Fruit fly (Drosophila melanogaster): ENCODE data around the gene SkpE.
A peak's percentile ranks its signal among the peaks of the same experiment; 100 is the strongest.

SkpE gene

DNA sequence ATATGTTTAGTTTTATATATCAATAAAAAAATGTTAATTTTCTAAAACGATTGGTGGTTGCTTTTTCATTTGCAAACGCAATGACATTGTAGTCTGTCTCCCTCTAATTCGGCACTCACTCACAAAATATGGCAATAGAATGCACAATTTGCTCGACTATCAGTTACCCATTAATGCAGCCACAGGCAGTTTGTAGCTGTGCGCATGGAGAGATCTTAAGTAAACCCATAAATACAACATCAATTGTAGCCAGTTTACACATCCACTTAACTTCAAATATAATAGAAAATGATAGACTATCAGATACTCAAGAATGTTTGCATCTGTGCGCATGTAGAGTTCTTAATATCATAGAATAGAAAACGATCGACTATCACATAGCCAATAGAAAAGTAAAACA lies 35.5 kb upstream of the SkpE start:
- TF ChIP-seq Vsx2 (GFP tag; optimal IDR thresholded peaks at IDR 0.05; ENCODE audit: partially characterized antibody) (no peak), Abd-B (GFP tag; optimal IDR thresholded peaks at IDR 0.05) (no peak), Mio (GFP tag; optimal IDR thresholded peaks at IDR 0.05) (no peak), ey (GFP tag; optimal IDR thresholded peaks at IDR 0.05) (no peak), GATAd (GFP tag; optimal IDR thresholded peaks at IDR 0.05) (no peak), OdsH (GFP tag; optimal IDR thresholded peaks at IDR 0.05) (no peak), Myc (optimal IDR thresholded peaks at IDR 0.05) (no peak), tai (GFP tag; optimal IDR thresholded peaks at IDR 0.05) (no peak), dsf (GFP tag; optimal IDR thresholded peaks at IDR 0.05; ENCODE audit: borderline replicate concordance) (no peak), CG9705 (GFP tag; optimal IDR thresholded peaks at IDR 0.05) (no peak), Dfd (GFP tag; optimal IDR thresholded peaks at IDR 0.05) (no peak), lola (GFP tag; optimal IDR thresholded peaks at IDR 0.05) (no peak), jim (GFP tag; optimal IDR thresholded peaks at IDR 0.05) (no peak), dl (GFP tag; optimal IDR thresholded peaks at IDR 0.05; ENCODE audit: insufficient read depth in 1 of 2, partially characterized antibody in 2 of 2) (no peak), sv (GFP tag; optimal IDR thresholded peaks at IDR 0.05) (no peak), N (GFP tag; optimal IDR thresholded peaks at IDR 0.05) (no peak), Jra (GFP tag; optimal IDR thresholded peaks at IDR 0.05) (no peak), Rel (GFP tag; optimal IDR thresholded peaks at IDR 0.05) (no peak), Rel (tag; optimal IDR thresholded peaks at IDR 0.05) (no peak), woc (GFP tag; optimal IDR thresholded peaks at IDR 0.05) (no peak), CrebA (GFP tag; optimal IDR thresholded peaks at IDR 0.05; ENCODE audit: borderline replicate concordance) (no peak)

dm6 chrX:19851989-19852307 lies 28.1 kb upstream of the SkpE start, which contains the start of the genes pico and Nup205:
Gene pico, minus strand, starts transcription at chrX:19852059.
Gene Nup205, plus strand, starts transcription at chrX:19852214.
- TF ChIP-seq GATAd (GFP tag; optimal IDR thresholded peaks at IDR 0.05): no peak
- TF ChIP-seq Hnf4 (GFP tag; optimal IDR thresholded peaks at IDR 0.05): no peak
- TF ChIP-seq pan (optimal IDR thresholded peaks at IDR 0.05): no peak
- TF ChIP-seq CrebA (GFP tag; optimal IDR thresholded peaks at IDR 0.05; ENCODE audit: borderline replicate concordance): no peak
- no peak for TF ChIP-seq jim (GFP tag; optimal IDR thresholded peaks at IDR 0.05)
- TF ChIP-seq brk (GFP tag; optimal IDR thresholded peaks at IDR 0.05): no peak
- no peak for TF ChIP-seq Mio (GFP tag; optimal IDR thresholded peaks at IDR 0.05)
- no peak for TF ChIP-seq dsf (GFP tag; optimal IDR thresholded peaks at IDR 0.05; ENCODE audit: borderline replicate concordance)
- TF ChIP-seq ey (GFP tag; optimal IDR thresholded peaks at IDR 0.05): no peak
- TF ChIP-seq Dfd (GFP tag; optimal IDR thresholded peaks at IDR 0.05): no peak
- TF ChIP-seq Rel (GFP tag; optimal IDR thresholded peaks at IDR 0.05): no peak
- TF ChIP-seq Rel (tag; optimal IDR thresholded peaks at IDR 0.05): peak; percentile 41
- TF ChIP-seq HLH106 (tag; optimal IDR thresholded peaks at IDR 0.05): no peak
- no peak for TF ChIP-seq Jra (GFP tag; optimal IDR thresholded peaks at IDR 0.05)
- TF ChIP-seq OdsH (GFP tag; optimal IDR thresholded peaks at IDR 0.05): no peak
- TF ChIP-seq h (GFP tag; optimal IDR thresholded peaks at IDR 0.05): no peak
- TF ChIP-seq woc (GFP tag; optimal IDR thresholded peaks at IDR 0.05): no peak
- TF ChIP-seq CG32264 (GFP tag; optimal IDR thresholded peaks at IDR 0.05): no peak
- TF ChIP-seq dmrt93B (GFP tag; optimal IDR thresholded peaks at IDR 0.05): no peak
- no peak for TF ChIP-seq sage (GFP tag; optimal IDR thresholded peaks at IDR 0.05)
- no peak for TF ChIP-seq N (GFP tag; optimal IDR thresholded peaks at IDR 0.05)
- peak; percentile 10 for TF ChIP-seq Sp1 (GFP tag; optimal IDR thresholded peaks at IDR 0.05)
- no peak for TF ChIP-seq fru (GFP tag; optimal IDR thresholded peaks at IDR 0.05)
- TF ChIP-seq sv (GFP tag; optimal IDR thresholded peaks at IDR 0.05): peak; percentile 5
- no peak for TF ChIP-seq lola (GFP tag; optimal IDR thresholded peaks at IDR 0.05)
- TF ChIP-seq foxo (GFP tag; optimal IDR thresholded peaks at IDR 0.05): no peak
- TF ChIP-seq rgr (GFP tag; optimal IDR thresholded peaks at IDR 0.05): no peak
- TF ChIP-seq Abd-B (GFP tag; optimal IDR thresholded peaks at IDR 0.05): no peak
- TF ChIP-seq Dif (GFP tag; optimal IDR thresholded peaks at IDR 0.05; ENCODE audit: partially characterized antibody): no peak
- no peak for TF ChIP-seq Hr78 (GFP tag; optimal IDR thresholded peaks at IDR 0.05)
- TF ChIP-seq dl (GFP tag; optimal IDR thresholded peaks at IDR 0.05; ENCODE audit: insufficient read depth in 1 of 2, partially characterized antibody in 2 of 2): no peak
- no peak for TF ChIP-seq Vsx2 (GFP tag; optimal IDR thresholded peaks at IDR 0.05; ENCODE audit: partially characterized antibody)
- peak; percentile 86 for TF ChIP-seq Myc (optimal IDR thresholded peaks at IDR 0.05)
- TF ChIP-seq CG9705 (GFP tag; optimal IDR thresholded peaks at IDR 0.05): no peak
- no peak for TF ChIP-seq psq (GFP tag; optimal IDR thresholded peaks at IDR 0.05)

Measured in whole organism, wandering third instar larva.